Worm (Caenorhabditis elegans): ENCODE results near the gene T10H9.8.
A peak's percentile ranks its signal among the peaks of the same experiment; 100 is the strongest.

DNA sequence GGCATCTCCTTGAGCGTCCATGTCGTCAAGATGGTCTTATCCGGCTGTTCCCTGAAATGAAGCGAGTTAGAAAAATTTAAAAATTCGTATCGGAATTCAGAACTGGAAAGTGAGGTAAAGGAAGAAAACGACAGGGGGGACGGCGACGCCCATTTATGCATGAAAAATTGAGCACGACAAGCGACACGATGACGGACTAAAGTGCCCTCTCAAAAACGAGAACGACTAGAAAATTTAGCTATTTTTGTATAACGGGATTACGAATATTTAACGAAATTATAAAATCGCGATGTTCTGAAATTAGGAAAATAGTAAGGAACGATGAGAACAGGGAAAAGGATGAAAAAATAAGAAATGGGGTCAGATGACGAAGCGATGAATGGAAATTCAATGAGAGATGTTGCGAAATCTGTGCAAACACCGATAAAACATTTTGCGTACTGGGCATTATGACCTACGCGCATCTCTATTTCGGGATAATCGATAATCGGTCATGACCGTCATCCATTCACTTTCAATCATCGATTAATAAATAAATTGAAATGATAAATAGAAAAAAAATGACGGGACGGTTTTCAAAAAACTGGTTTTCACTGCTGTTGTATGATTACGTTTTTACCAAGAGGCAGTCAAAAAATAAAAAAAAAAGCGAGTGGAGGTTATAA is 4.4 kb downstream of the T10H9.8 start, which contains the start of gene snb-1:
- no peak for TF ChIP-seq mdl-1 (tag; optimal IDR thresholded peaks at IDR 0.05)
- peak; percentile 12 for TF ChIP-seq ztf-4 (tag; optimal IDR thresholded peaks at IDR 0.05)
- TF ChIP-seq nhr-25 (tag; optimal IDR thresholded peaks at IDR 0.05), result peak; percentile 80
- no peak for TF ChIP-seq aly-2 (tag; optimal IDR thresholded peaks at IDR 0.05)
- no peak for TF ChIP-seq nhr-237 (tag; optimal IDR thresholded peaks at IDR 0.05)
- no peak for TF ChIP-seq ceh-9 (tag; optimal IDR thresholded peaks at IDR 0.05)

All from whole organism, L3 larva.